Fruit fly (Drosophila melanogaster) S2 (cell line): ENCODE data around the gene Prosalpha4.

Source experiments
- CG8478 ChIP-seq: fragments of >200 bp; optimal IDR thresholded peaks from 2 replicates; lab custom pipeline; 2018
- CTCF ChIP-seq, 2 experiments: fragments of >200 bp; optimal IDR thresholded peaks; 2 replicates each; lab custom pipeline; 2018

DNA sequence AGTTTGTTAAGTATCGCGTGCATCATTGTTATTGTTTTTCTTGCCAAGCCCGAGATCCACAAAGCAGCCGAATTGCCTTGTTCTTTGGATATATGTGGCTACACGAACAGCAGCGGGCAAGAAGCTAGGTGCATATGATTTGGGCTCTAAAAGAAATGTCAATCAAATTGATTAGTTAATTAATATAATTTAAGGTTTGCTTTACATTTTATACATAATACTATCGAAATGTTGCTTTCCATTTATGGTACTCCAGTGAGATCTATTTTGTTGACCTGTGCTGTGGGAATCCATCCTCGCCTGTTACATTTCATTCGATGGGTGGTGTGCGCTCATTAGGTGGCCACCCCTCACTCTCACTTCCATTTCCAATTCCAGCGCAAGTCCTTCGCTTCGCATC is 12.7 kb upstream of the Prosalpha4 start:
- TF ChIP-seq CG8478, result no peak
- no peak for TF ChIP-seq CTCF (optimal IDR thresholded peaks at IDR 0.05; lab: Kevin White, UChicago)
